Fruit fly (Drosophila melanogaster) ovary, adult (tissue): ENCODE measurements around the gene CG3690.

ENCODE experiments used
- CG17801 ChIP-seq: fragments of 200-800 bp; optimal IDR thresholded peaks from 2 replicates; lab custom pipeline; 2019; ENCODE audit warnings: missing biosample characterization, mild to moderate bottlenecking, missing genetic modification characterization, moderate library complexity; ENCODE audit not compliant: partially characterized antibody

Gene CG3690

dm6 chrX:951800-952199, at the start of gene CG3690:
Gene CG3690, minus strand, starts transcription at chrX:951900.
- TF ChIP-seq CG17801 (GFP tag; lab: Kevin White, UChicago), result no peak

DNA sequence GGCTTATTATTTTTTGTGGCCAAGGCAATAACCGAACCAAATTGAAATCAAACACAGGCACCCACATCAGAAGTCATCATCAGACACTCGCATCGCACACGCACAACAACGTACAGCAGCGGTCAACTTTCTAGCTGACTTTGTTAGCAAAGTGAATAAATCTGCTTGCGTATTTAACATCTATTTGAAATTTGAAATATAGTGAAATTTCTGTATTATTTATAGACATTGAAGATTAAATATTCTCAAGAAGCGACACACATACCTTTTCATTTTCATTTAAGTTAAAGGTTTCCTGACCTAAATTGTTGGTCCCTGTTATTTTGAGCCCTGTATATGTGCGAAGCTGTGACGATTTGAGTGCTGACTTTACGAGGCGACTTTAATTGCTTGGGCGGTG, 47.2 kb upstream of the CG3690 start:
- TF ChIP-seq CG17801 (GFP tag; lab: Kevin White, UChicago), result no peak

DNA sequence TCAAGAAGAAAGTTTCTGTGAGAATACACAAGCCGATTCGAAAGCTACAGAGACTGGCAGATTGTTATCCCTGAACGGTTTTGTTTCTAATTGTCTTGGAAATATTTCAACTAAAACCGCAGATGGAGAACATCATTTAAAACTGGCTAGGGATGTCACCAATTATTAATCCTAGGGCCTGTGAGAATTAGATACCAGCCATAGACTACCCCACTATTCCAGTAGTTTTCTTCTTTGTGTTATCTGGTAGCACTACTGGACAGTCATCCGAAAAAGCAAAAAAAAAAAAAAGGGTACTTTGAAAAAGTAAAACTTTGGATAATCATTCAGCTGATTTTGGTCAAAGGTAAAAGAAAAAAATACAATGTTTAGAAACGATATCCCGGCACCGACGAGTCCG, 38.5 kb upstream of the CG3690 start, which contains the start of gene CG18823:
CG18823 (plus strand) TSS at position 301 of the 400 bp plus-strand sequence.
- no peak for TF ChIP-seq CG17801 (GFP tag; lab: Kevin White, UChicago)

dm6 chrX:985911-986310, 34.2 kb upstream of the CG3690 start:
- TF ChIP-seq CG17801 (GFP tag; lab: Kevin White, UChicago), result no peak

- no peak for TF ChIP-seq CG17801 (GFP tag; lab: Kevin White, UChicago)
Observed at dm6 chrX:966818-967217, 15.1 kb upstream of the CG3690 start.

DNA sequence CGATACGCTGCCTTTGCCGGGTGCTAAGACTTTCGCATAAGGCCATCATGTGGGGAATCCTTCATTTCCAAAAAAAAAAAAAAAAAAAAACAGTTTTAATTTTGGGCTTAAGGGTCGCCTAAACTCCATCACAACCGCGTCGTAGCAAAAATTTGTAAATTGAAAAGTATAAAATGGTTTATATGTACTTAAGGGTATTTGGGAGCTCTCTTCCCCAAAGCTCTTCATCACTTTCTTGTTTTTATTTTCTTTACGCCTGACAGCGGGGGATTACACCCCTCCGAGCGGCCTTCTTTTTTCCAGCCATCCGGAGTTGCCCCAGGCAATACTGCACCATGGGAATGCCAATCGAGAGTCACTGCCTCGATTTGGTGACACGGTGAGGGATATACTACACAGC, 12.3 kb upstream of the CG3690 start:
- no peak for TF ChIP-seq CG17801 (GFP tag; lab: Kevin White, UChicago)

DNA sequence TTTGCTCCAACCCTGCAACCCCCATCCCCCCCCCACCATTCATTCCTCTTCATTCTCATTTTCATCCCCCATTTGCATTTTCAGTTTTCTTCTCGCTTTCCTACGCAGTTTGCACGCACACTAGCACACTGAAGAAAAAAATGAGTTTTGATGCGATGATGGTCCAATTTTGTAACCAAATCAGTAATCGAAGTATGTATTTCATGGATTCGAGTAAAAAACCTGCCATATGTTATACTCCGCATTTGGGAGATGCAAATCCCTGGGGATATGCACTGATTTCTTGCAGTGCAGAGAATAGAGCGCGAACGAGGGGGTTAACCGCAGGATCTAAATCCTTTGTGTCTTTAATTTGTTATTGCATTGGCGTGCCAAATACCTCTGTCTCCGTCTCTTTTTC, 4.2 kb upstream of the CG3690 start:
- TF ChIP-seq CG17801 (GFP tag; lab: Kevin White, UChicago), result no peak

- TF ChIP-seq CG17801 (GFP tag; lab: Kevin White, UChicago), result no peak
Observed at dm6 chrX:953807-954206, 2.1 kb upstream of the CG3690 start.

dm6 chrX:948285-948556, 3.5 kb downstream of the CG3690 start:
- TF ChIP-seq CG17801 (GFP tag; lab: Kevin White, UChicago), result no peak

dm6 chrX:947450-948284, 4.0 kb downstream of the CG3690 start, which contains the start of gene CG3699:
Gene CG3699, minus strand, starts transcription at chrX:947500.
- TF ChIP-seq CG17801 (GFP tag; lab: Kevin White, UChicago), result no peak

- no peak for TF ChIP-seq CG17801 (GFP tag; lab: Kevin White, UChicago)
Observed at dm6 chrX:946162-946561, 5.5 kb downstream of the CG3690 start.

dm6 chrX:945446-946013, 6.2 kb downstream of the CG3690 start, which contains the start of gene CG3703:
Gene CG3703, minus strand, starts transcription at chrX:945773.
- TF ChIP-seq CG17801 (GFP tag; lab: Kevin White, UChicago), result no peak

DNA sequence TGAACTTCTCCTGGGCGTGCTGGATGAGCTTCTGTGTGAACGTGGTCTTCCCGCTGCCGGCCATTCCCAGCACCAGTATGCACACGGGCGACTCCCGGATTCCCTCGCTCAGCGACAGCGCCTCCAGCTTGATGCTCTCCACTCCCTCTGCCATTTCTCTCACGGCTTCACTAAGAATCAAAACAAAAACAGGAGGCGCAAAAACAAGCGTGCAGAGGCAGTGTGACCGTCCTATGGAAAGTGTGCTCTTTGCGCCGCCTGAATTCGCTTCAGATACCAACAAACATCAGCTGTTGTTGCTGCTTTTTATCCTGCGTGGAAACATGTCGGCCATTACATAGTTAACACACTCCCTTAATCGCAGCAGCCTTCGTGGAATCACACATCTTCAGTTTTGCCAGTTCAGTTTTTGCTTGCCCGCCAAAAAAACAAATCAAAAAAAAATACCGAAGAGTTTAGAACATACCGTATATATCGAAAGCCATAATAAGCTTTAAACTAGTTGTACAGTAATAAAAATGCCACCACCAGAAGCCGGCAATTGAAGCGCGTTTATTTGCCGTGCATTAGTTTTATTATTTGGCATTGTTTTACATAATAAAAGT, 11.0 kb downstream of the CG3690 start, which contains the start of the genes CG3704 and mus81:
CG3704 (minus strand) TSS at position 226 of the 605 bp plus-strand sequence.
mus81 (plus strand) TSS at position 496 of the 605 bp plus-strand sequence.
- peak; percentile 24 for TF ChIP-seq CG17801 (GFP tag; lab: Kevin White, UChicago)

DNA sequence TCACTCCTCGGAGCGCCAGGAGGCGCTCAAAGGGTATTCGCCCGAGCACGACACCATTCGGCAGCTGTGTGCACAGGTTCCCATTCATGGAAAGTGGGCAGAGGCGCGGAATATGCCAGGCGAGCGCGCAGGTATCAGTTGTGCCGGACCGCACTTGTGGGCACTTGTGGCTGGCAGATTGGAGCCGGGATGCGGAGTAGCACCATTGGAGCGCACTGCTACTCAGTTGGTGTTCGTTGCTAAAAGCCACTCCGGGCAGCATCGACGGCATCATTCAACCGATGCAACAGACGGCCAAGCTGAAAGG, 15.8 kb downstream of the CG3690 start:
- TF ChIP-seq CG17801 (GFP tag; lab: Kevin White, UChicago), result no peak

DNA sequence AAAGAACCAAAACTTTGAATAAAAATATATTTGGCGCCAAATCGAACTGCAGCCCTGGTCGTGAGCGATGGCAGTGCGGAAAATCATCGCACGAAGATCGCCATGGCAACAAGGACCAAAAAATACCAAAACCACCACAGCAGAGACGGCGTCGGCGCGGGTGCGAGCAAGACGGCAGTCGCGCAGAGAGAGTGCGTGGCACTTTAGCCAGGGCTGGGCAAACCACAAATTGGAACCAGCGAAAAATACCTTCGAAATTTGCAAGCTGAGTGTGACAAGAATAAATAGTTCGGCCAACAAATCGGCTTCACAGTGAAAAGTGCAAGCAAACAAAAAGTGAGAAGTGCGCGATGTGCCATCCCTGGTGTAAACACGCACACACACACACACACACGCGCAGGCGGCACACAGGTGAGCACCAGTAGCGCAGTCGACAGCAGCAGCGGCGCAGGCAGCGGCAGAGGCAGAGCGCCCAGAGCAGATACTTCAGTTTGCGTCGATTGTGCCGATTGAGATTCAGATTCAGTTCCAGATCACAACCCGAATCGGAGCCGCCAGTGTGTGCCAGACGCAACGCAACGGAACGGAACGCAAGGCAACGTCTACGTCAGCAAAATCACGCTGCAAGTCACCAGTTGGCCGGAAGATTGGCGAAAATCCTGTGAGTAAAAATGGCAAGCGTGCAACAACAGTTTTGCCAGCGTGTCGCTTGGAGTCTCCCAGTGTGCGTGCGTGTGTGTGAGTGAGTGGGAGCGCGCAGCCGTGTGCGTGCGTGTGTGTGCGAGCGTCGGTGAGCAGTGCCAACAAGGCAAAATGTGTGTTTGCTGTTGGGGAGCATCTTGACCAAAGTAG, 16.4 kb downstream of the CG3690 start, which contains the start of gene TRAM:
TRAM (plus strand) TSS at position 184 of the 852 bp plus-strand sequence.
- peak; percentile 95 for TF ChIP-seq CG17801 (GFP tag; lab: Kevin White, UChicago)
